Worm (Caenorhabditis elegans): ENCODE results near the gene copb-2.

ce11 chrIV:9469293-9469692 lies 9.8 kb downstream of the copb-2 start:
- TF ChIP-seq ceh-18 (tag; optimal IDR thresholded peaks at IDR 0.05) (no peak), F13H6.1 (tag; optimal IDR thresholded peaks at IDR 0.05) (no peak), sdc-2 (tag; optimal IDR thresholded peaks at IDR 0.05) (no peak), pha-4 (tag; optimal IDR thresholded peaks at IDR 0.05) (no peak), elt-2 (tag; optimal IDR thresholded peaks at IDR 0.05) (no peak), ama-1 (optimal IDR thresholded peaks at IDR 0.05) (no peak), ceh-19 (GFP tag; optimal IDR thresholded peaks at IDR 0.05) (no peak), unc-55 (GFP tag; optimal IDR thresholded peaks at IDR 0.05) (no peak), rnt-1 (tag; optimal IDR thresholded peaks at IDR 0.05) (no peak), tbx-7 (tag; optimal IDR thresholded peaks at IDR 0.05) (no peak), ceh-9 (tag; optimal IDR thresholded peaks at IDR 0.05) (no peak)

All from whole organism, late embryonic.